Fruit fly (Drosophila melanogaster): Measurements from ENCODE around the gene CG32269.

DNA sequence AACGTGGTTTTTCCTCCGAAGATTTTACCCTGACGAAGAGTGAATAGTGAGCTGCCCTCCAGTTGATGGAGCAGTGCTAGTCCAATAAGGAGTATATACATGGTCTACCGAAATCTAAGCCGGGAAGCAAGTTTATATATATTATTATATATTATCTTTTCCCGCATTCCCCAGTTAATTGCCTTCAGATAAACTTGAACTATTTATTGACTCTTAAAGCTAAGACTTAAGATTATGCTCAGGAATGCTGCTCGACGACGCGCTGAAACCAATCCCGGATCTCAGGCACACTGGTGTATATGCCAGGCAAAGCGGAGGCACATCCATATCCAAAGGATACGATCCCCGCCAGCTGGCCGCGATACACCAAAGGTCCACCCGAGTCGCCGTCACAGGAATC, 3.4 kb downstream of the CG32269 start, which contains the start of gene CG32277:
- TF ChIP-seq foxo (GFP tag; optimal IDR thresholded peaks at IDR 0.05) (no peak), lola (GFP tag; optimal IDR thresholded peaks at IDR 0.05) (no peak), br (GFP tag; optimal IDR thresholded peaks at IDR 0.05) (no peak), jim (GFP tag; optimal IDR thresholded peaks at IDR 0.05) (no peak), psq (GFP tag; optimal IDR thresholded peaks at IDR 0.05) (no peak), sv (GFP tag; optimal IDR thresholded peaks at IDR 0.05) (no peak), pan (optimal IDR thresholded peaks at IDR 0.05) (no peak), N (GFP tag; optimal IDR thresholded peaks at IDR 0.05) (no peak), fru (GFP tag; optimal IDR thresholded peaks at IDR 0.05) (no peak), Abd-B (GFP tag; optimal IDR thresholded peaks at IDR 0.05) (no peak)
